Worm (Caenorhabditis elegans) whole organism, L1 larva: ENCODE data around the gene glb-1.

ENCODE experiments used
- C16A3.4 ChIP-seq: fragments of 150-350 bp; optimal IDR thresholded peaks from 2 replicates; lab custom pipeline; 2014; ENCODE audit warnings: missing biosample characterization, missing genetic modification characterization
- Y116A8C.19 ChIP-seq: sonication (generic microtip); optimal IDR thresholded peaks from 2 replicates; lab custom pipeline; 2016; ENCODE audit warnings: missing compliant biosample characterization, missing genetic modification characterization, borderline replicate concordance
- ceh-63 ChIP-seq: fragments of 200-800 bp; sonication (Bioruptor generic); optimal IDR thresholded peaks from 2 replicates; lab custom pipeline; 2018; ENCODE audit warnings: mild to moderate bottlenecking, missing genetic modification characterization, missing compliant biosample characterization
- ceh-8 ChIP-seq: fragments of 200-800 bp; sonication (Bioruptor generic); optimal IDR thresholded peaks from 2 replicates; lab custom pipeline; 2018; ENCODE audit warnings: mild to moderate bottlenecking, missing genetic modification characterization, moderate library complexity, missing compliant biosample characterization
- ceh-82 ChIP-seq, 3 experiments: fragments of 150-350 bp in 1 of 3; sonication (generic microtip) in 2 of 3; optimal IDR thresholded peaks; 2 replicates each; lab custom pipeline; 2014 to 2017; ENCODE audit warnings: missing biosample characterization in 3 of 3, missing genetic modification characterization in 3 of 3
- ceh-88 ChIP-seq: fragments of 200-800 bp; sonication (Bioruptor generic); IDR thresholded peaks from 2 replicates; pipeline ENCODE4 v1.3.6; 2022; ENCODE audit warnings: missing genetic modification characterization, missing compliant biosample characterization
- dpl-1 ChIP-seq, 3 experiments: fragments of 150-350 bp in 2 of 3; sonication (generic microtip) in 1 of 3; optimal IDR thresholded peaks; 2 replicates each; lab custom pipeline; 2014 to 2017; ENCODE audit warnings: missing biosample characterization in 3 of 3, missing genetic modification characterization in 3 of 3, missing genetic modification reagents in 3 of 3
- efl-1 ChIP-seq, 4 experiments: fragments of 150-350 bp; optimal IDR thresholded peaks in 3 of 4; peaks in 1 of 4; 1 replicate in 1 of 4; 2 replicates in 3 of 4; lab custom pipeline; 2014; ENCODE audit warnings: missing biosample characterization in 2 of 4, missing genetic modification characterization in 2 of 4, missing genetic modification reagents in 2 of 4
- efl-3 ChIP-seq: fragments of 200-800 bp; sonication (Bioruptor generic); optimal IDR thresholded peaks from 2 replicates; lab custom pipeline; 2018; ENCODE audit warnings: mild to moderate bottlenecking, missing genetic modification characterization, missing compliant biosample characterization
- egl-13 ChIP-seq: sonication (generic microtip); optimal IDR thresholded peaks from 2 replicates; lab custom pipeline; 2016; ENCODE audit warnings: missing genotype, missing genetic modification reagents, missing genetic modification characterization, missing compliant biosample characterization
- elt-2 ChIP-seq: sonication (generic microtip); optimal IDR thresholded peaks from 2 replicates; lab custom pipeline; 2016; ENCODE audit warnings: missing genetic modification characterization, mild to moderate bottlenecking, inconsistent platforms, missing compliant biosample characterization, missing genetic modification reagents
- elt-3 ChIP-seq, 6 experiments: fragments of 150-350 bp in 1 of 6; sonication (generic microtip); optimal IDR thresholded peaks; 2 replicates each; lab custom pipeline; 2017 to 2018; ENCODE audit warnings: missing biosample characterization in 6 of 6, missing genetic modification characterization in 6 of 6, inconsistent platforms in 1 of 6
- ets-5 ChIP-seq: fragments of 200-800 bp; sonication (Bioruptor generic); IDR thresholded peaks from 2 replicates; pipeline ENCODE4 v1.3.6; 2022; ENCODE audit warnings: missing genetic modification characterization, missing compliant biosample characterization
- fkh-10 ChIP-seq: sonication (generic microtip); optimal IDR thresholded peaks from 2 replicates; lab custom pipeline; 2017; ENCODE audit warnings: missing biosample characterization, missing genetic modification reagents, missing genetic modification characterization
- fkh-4 ChIP-seq: sonication (generic microtip); optimal IDR thresholded peaks from 2 replicates; lab custom pipeline; 2016; ENCODE audit warnings: missing compliant biosample characterization, missing genetic modification characterization, borderline replicate concordance
- fkh-8 ChIP-seq: sonication (generic microtip); optimal IDR thresholded peaks from 2 replicates; lab custom pipeline; 2016; ENCODE audit warnings: mild to moderate bottlenecking, missing genetic modification characterization, missing compliant biosample characterization
- grh-1 ChIP-seq: fragments of 200-800 bp; sonication (Bioruptor generic); IDR thresholded peaks from 2 replicates; pipeline ENCODE4 v1.3.6; 2022; ENCODE audit warnings: missing genetic modification reagents, missing genetic modification characterization, missing compliant biosample characterization
- hpl-2 ChIP-seq: fragments of 150-350 bp; optimal IDR thresholded peaks from 2 replicates; lab custom pipeline; 2014; ENCODE audit warnings: missing biosample characterization, missing genetic modification reagents, missing genetic modification characterization
- irx-1 ChIP-seq: sonication (generic microtip); optimal IDR thresholded peaks from 2 replicates; lab custom pipeline; 2016; ENCODE audit warnings: missing genetic modification characterization, missing compliant biosample characterization
- jun-1 ChIP-seq: fragments of 150-350 bp; optimal IDR thresholded peaks from 2 replicates; lab custom pipeline; 2014; ENCODE audit warnings: missing biosample characterization, missing genetic modification reagents, missing genetic modification characterization
- lin-14 ChIP-seq: fragments of 200-800 bp; sonication (Bioruptor generic); optimal IDR thresholded peaks from 2 replicates; lab custom pipeline; 2018; ENCODE audit warnings: mild to moderate bottlenecking, missing genetic modification characterization, moderate library complexity, missing compliant biosample characterization
- lin-15B ChIP-seq: fragments of 150-350 bp; sonication (generic microtip); optimal IDR thresholded peaks from 3 replicates; lab custom pipeline; 2014; ENCODE audit warnings: missing biosample characterization, missing genetic modification characterization
- lir-3 ChIP-seq: sonication (generic microtip); optimal IDR thresholded peaks from 2 replicates; lab custom pipeline; 2016; ENCODE audit warnings: mild to moderate bottlenecking, missing genetic modification characterization, moderate library complexity, missing compliant biosample characterization; ENCODE audit not compliant: poor library complexity
- mab-9 ChIP-seq: fragments of 200-800 bp; sonication (Bioruptor generic); IDR thresholded peaks from 2 replicates; pipeline ENCODE4 v1.3.6; 2022; ENCODE audit warnings: missing genetic modification reagents, missing genetic modification characterization, missing compliant biosample characterization
- mef-2 ChIP-seq: fragments of 150-350 bp; optimal IDR thresholded peaks from 2 replicates; lab custom pipeline; 2014; ENCODE audit warnings: missing biosample characterization, missing genetic modification characterization
- mep-1 ChIP-seq: fragments of 150-350 bp; optimal IDR thresholded peaks from 2 replicates; lab custom pipeline; 2014; ENCODE audit warnings: missing biosample characterization, missing genetic modification characterization
- nhr-11 ChIP-seq: fragments of 150-350 bp; optimal IDR thresholded peaks from 2 replicates; lab custom pipeline; 2014; ENCODE audit warnings: missing biosample characterization, missing genetic modification characterization
- nhr-19 ChIP-seq: fragments of 200-800 bp; sonication (Bioruptor generic); conservative IDR thresholded peaks from 2 replicates; pipeline ENCODE4 v1.3.6; 2022; ENCODE audit warnings: missing genetic modification characterization, missing compliant biosample characterization
- nhr-20 ChIP-seq: sonication (generic microtip); optimal IDR thresholded peaks from 2 replicates; lab custom pipeline; 2016; ENCODE audit warnings: mild to moderate bottlenecking, missing genetic modification characterization, missing compliant biosample characterization
- nhr-237 ChIP-seq: fragments of 150-350 bp; optimal IDR thresholded peaks from 2 replicates; lab custom pipeline; 2014; ENCODE audit warnings: missing biosample characterization, missing genetic modification characterization
- nhr-47 ChIP-seq: sonication (generic microtip); optimal IDR thresholded peaks from 2 replicates; lab custom pipeline; 2016; ENCODE audit warnings: mild to moderate bottlenecking, missing genetic modification characterization, moderate library complexity, missing compliant biosample characterization
- nhr-84 ChIP-seq: sonication (generic microtip); optimal IDR thresholded peaks from 2 replicates; lab custom pipeline; 2017; ENCODE audit warnings: missing biosample characterization, missing genetic modification characterization
- pag-3 ChIP-seq: sonication (generic microtip); optimal IDR thresholded peaks from 2 replicates; lab custom pipeline; 2017; ENCODE audit warnings: missing genetic modification characterization, mild to moderate bottlenecking, missing compliant biosample characterization, antibody characterized with exemption, borderline replicate concordance; ENCODE audit not compliant: insufficient read depth
- pqm-1 ChIP-seq: sonication (generic microtip); optimal IDR thresholded peaks from 3 replicates; lab custom pipeline; 2017; ENCODE audit warnings: missing biosample characterization, missing genetic modification characterization
- snpc-4 ChIP-seq: fragments of 150-350 bp; optimal IDR thresholded peaks from 2 replicates; lab custom pipeline; 2014; ENCODE audit warnings: missing biosample characterization, missing genetic modification characterization
- snu-23 ChIP-seq: sonication (generic microtip); optimal IDR thresholded peaks from 2 replicates; lab custom pipeline; 2016; ENCODE audit warnings: missing genetic modification characterization, missing compliant biosample characterization
- sptf-1 ChIP-seq: fragments of 150-350 bp; optimal IDR thresholded peaks from 2 replicates; lab custom pipeline; 2014; ENCODE audit warnings: missing biosample characterization, missing genetic modification characterization
- sup-37 ChIP-seq: fragments of 200-800 bp; sonication (Bioruptor generic); optimal IDR thresholded peaks from 2 replicates; lab custom pipeline; 2018; ENCODE audit warnings: mild to moderate bottlenecking, missing genetic modification characterization, missing compliant biosample characterization
- swsn-7 ChIP-seq: sonication (generic microtip); optimal IDR thresholded peaks from 2 replicates; lab custom pipeline; 2016; ENCODE audit warnings: missing genetic modification characterization, missing compliant biosample characterization
- tbx-2 ChIP-seq: sonication (generic microtip); optimal IDR thresholded peaks from 2 replicates; lab custom pipeline; 2016; ENCODE audit warnings: missing genetic modification characterization, missing compliant biosample characterization
- tlp-1 ChIP-seq: fragments of 150-350 bp; optimal IDR thresholded peaks from 2 replicates; lab custom pipeline; 2014; ENCODE audit warnings: missing biosample characterization, missing genetic modification characterization
- unc-130 ChIP-seq: fragments of 150-350 bp; optimal IDR thresholded peaks from 2 replicates; lab custom pipeline; 2017; ENCODE audit warnings: missing biosample characterization, missing genetic modification characterization, inconsistent platforms
- unc-30 ChIP-seq: sonication (generic microtip); optimal IDR thresholded peaks from 2 replicates; lab custom pipeline; 2017; ENCODE audit warnings: missing biosample characterization, missing genetic modification characterization
- zip-4 ChIP-seq: fragments of 200-800 bp; sonication (Bioruptor generic); optimal IDR thresholded peaks from 2 replicates; lab custom pipeline; 2018; ENCODE audit warnings: mild to moderate bottlenecking, missing genetic modification characterization, moderate library complexity, missing compliant biosample characterization
- ztf-11 ChIP-seq, 2 experiments: sonication (generic microtip); optimal IDR thresholded peaks; 2 replicates each; lab custom pipeline; 2016 to 2017; ENCODE audit warnings: missing genetic modification characterization in 2 of 2, missing biosample characterization in 1 of 2, missing compliant biosample characterization in 1 of 2
- ztf-4 ChIP-seq: fragments of 150-350 bp; optimal IDR thresholded peaks from 2 replicates; lab custom pipeline; 2014; ENCODE audit warnings: missing biosample characterization, missing genetic modification characterization

glb-1 gene

DNA sequence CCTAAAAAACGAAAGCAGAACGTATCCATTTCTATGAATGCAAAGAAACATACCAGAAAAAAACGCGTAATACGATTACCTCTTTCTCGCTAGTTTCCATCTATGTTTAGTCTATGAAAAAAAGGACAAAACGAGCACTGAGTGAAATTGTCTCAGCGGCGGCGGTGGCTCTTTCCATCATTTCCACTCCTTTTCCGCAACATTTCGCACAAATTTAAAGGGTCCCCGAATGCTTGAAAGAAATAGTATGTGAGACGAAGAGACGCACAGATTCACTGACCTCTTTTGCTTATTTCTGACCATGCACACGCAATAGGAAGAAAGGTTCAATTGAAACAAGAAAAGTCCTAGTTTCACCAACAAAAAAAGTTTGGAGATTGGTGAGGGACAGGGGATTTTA lies 23.2 kb upstream of the glb-1 start:
- TF ChIP-seq fkh-4 (tag; lab: Kevin White, UChicago), result no peak
- no peak for TF ChIP-seq sup-37 (GFP tag; lab: Kevin White, UChicago)
- peak; percentile 49 for TF ChIP-seq fkh-10 (GFP tag; lab: Kevin White, UChicago)
- peak; percentile 62 for TF ChIP-seq lin-14 (GFP tag; lab: Kevin White, UChicago)
- TF ChIP-seq ceh-8 (GFP tag; lab: Kevin White, UChicago), result no peak

- TF ChIP-seq efl-1 (optimal IDR thresholded peaks at IDR 0.05; lab: Kevin White, UChicago), result no peak
- peak in 1 of 2 experiments; percentile 84 for TF ChIP-seq efl-1 (GFP tag; optimal IDR thresholded peaks at IDR 0.05 in 1 of 2; lab: Kevin White, UChicago)
- TF ChIP-seq mef-2 (tag; lab: Kevin White, UChicago), result no peak
Measured at ce11 chrIII:8944357-8944756, 21.3 kb upstream of the glb-1 start, which contains the start of gene dhrr-1. Gene dhrr-1, plus strand, starts transcription at chrIII:8944657.

DNA sequence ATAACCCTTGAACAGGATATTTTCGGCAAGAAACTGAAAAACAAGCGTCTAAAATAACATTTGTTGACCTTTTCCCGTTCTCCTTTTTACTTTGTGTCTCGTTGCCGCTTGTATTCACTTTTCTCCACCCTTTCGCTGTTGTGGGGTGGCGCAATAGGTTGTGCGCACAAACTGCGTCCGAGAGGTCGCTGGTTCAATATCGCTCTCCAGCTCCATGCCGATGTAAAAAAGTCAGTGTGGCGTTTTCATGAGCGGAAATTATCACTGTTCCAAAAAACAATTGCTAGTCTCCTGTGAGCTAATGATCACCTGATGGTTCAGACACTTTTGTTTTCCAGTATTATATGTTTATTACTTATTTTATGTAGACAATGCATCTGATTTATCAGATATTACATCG lies 14.5 kb upstream of the glb-1 start:
- TF ChIP-seq irx-1, result peak; percentile 60
- peak; percentile 49 for TF ChIP-seq lir-3 (tag; lab: Kevin White, UChicago)
- peak; percentile 38; the same call in 1 of the 2 replicates for TF ChIP-seq mab-9 (GFP tag; lab: Robert Waterston, UW)
- no peak for TF ChIP-seq fkh-10 (GFP tag; lab: Kevin White, UChicago)
- peak; percentile 79 for TF ChIP-seq nhr-20 (tag; lab: Kevin White, UChicago)
- TF ChIP-seq pqm-1 (tag; lab: Kevin White, UChicago), result no peak
- peak; percentile 9 for TF ChIP-seq ceh-8 (GFP tag; lab: Kevin White, UChicago)
- peak; percentile 83 for TF ChIP-seq nhr-47 (tag; lab: Kevin White, UChicago)
- peak; percentile 27 to 74 (median 58) for TF ChIP-seq ceh-82 (tag; optimal IDR thresholded peaks at IDR 0.05; lab: Kevin White, UChicago)
- TF ChIP-seq hpl-2 (GFP tag; lab: Kevin White, UChicago), result no peak
- no peak for TF ChIP-seq nhr-84 (tag; lab: Kevin White, UChicago)
- TF ChIP-seq ceh-88 (GFP tag; lab: Robert Waterston, UW), result peak; percentile 32; the same call in 1 of the 2 replicates
- TF ChIP-seq ceh-63, result no peak
- TF ChIP-seq sptf-1, result no peak
- peak; percentile 73 for TF ChIP-seq tbx-2
- no peak for TF ChIP-seq lin-15B (tag; lab: Kevin White, UChicago)
- TF ChIP-seq swsn-7, result peak; percentile 76
- TF ChIP-seq elt-3 (tag; optimal IDR thresholded peaks at IDR 0.05; lab: Kevin White, UChicago), result peak in 2 of 6 experiments; percentile 4 to 11
- peak; percentile 68 for TF ChIP-seq pag-3 (tag; lab: Kevin White, UChicago)
- TF ChIP-seq fkh-4 (tag; lab: Kevin White, UChicago), result no peak
- TF ChIP-seq elt-2 (tag; lab: Kevin White, UChicago), result peak; percentile 50
- TF ChIP-seq efl-1 (optimal IDR thresholded peaks at IDR 0.05; lab: Kevin White, UChicago), result peak; percentile 55 to 71
- TF ChIP-seq efl-1 (GFP tag; optimal IDR thresholded peaks at IDR 0.05 in 1 of 2; lab: Kevin White, UChicago), result peak; percentile 47 to 97
- peak; percentile 38 for TF ChIP-seq ztf-4 (tag; lab: Kevin White, UChicago)
- TF ChIP-seq efl-3 (GFP tag; lab: Kevin White, UChicago), result no peak
- no peak for TF ChIP-seq zip-4
- no peak for TF ChIP-seq ets-5 (GFP tag; lab: Robert Waterston, UW)
- peak; percentile 38 to 68 (median 60) for TF ChIP-seq dpl-1 (GFP tag; optimal IDR thresholded peaks at IDR 0.05; lab: Kevin White, UChicago)
- TF ChIP-seq ztf-11 (tag; optimal IDR thresholded peaks at IDR 0.05; lab: Kevin White, UChicago), result peak in 1 of 2 experiments; percentile 41
- TF ChIP-seq nhr-237 (tag; lab: Kevin White, UChicago), result peak; percentile 18
- TF ChIP-seq C16A3.4 (tag; lab: Kevin White, UChicago), result peak; percentile 78
- no peak for TF ChIP-seq grh-1
- TF ChIP-seq egl-13 (tag; lab: Kevin White, UChicago), result peak; percentile 57
- TF ChIP-seq fkh-8 (tag; lab: Kevin White, UChicago), result peak; percentile 68
- peak; percentile 83 for TF ChIP-seq mep-1
- TF ChIP-seq tlp-1, result no peak
- TF ChIP-seq jun-1 (tag; lab: Kevin White, UChicago), result peak; percentile 36
- TF ChIP-seq unc-30 (tag; lab: Kevin White, UChicago), result no peak
- TF ChIP-seq snpc-4 (tag; lab: Kevin White, UChicago), result peak; percentile 52
- TF ChIP-seq nhr-19, result peak; percentile 76
- peak; percentile 32 for TF ChIP-seq unc-130 (tag; lab: Kevin White, UChicago)
- no peak for TF ChIP-seq nhr-11
- no peak for TF ChIP-seq Y116A8C.19 (tag; lab: Kevin White, UChicago)
- peak; percentile 86 for TF ChIP-seq snu-23 (GFP tag; lab: Kevin White, UChicago)
